Worm (Caenorhabditis elegans): ENCODE data around the gene C04A2.15.

DNA sequence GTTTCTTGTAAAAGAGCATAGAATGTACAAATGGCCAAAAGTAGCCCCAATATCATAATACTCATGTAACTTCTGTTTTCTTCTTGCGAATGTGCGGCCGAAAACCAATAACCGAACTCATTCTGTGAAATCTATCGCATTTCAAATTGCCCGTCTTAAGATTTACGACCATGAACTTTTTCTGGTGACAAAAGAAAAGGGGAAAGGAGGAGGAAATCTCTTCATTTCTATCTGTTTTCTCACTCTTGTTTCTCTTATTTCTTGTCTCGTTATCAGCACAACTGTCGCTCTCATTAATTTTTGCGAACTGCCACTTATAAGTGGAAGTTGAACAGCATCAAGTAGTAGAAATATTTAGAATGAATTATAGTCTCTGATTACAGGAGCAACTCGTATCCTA is 10.9 kb upstream of the C04A2.15 start:
- TF ChIP-seq nhr-28 (tag; optimal IDR thresholded peaks at IDR 0.05) = no peak
- TF ChIP-seq aly-2 (tag; optimal IDR thresholded peaks at IDR 0.05) = no peak
- TF ChIP-seq zag-1 (tag; optimal IDR thresholded peaks at IDR 0.05) = no peak
- no peak for TF ChIP-seq ztf-4 (tag; optimal IDR thresholded peaks at IDR 0.05)
- TF ChIP-seq pha-4 (tag; optimal IDR thresholded peaks at IDR 0.05) = no peak
- TF ChIP-seq elt-3 (tag; optimal IDR thresholded peaks at IDR 0.05) = no peak
- no peak for TF ChIP-seq snpc-4 (tag; optimal IDR thresholded peaks at IDR 0.05)
- TF ChIP-seq fos-1 (tag; optimal IDR thresholded peaks at IDR 0.05) = no peak

Measured in whole organism, L3 larva.